Worm (Caenorhabditis elegans) whole organism, late embryonic: ENCODE measurements around the gene nhr-241.

ENCODE experiments used
- ama-1 ChIP-seq: fragments of 150-350 bp; optimal IDR thresholded peaks from 2 replicates; lab custom pipeline; 2014
- ceh-48 ChIP-seq: sonication (generic microtip); optimal IDR thresholded peaks from 2 replicates; lab custom pipeline; 2016; ENCODE audit warnings: missing genetic modification characterization, inconsistent platforms, missing compliant biosample characterization
- ceh-6 ChIP-seq: fragments of 200-800 bp; sonication (Bioruptor generic); optimal IDR thresholded peaks from 2 replicates; lab custom pipeline; 2018; ENCODE audit warnings: mild to moderate bottlenecking, missing genetic modification characterization, missing compliant biosample characterization
- dmd-4 ChIP-seq: sonication (generic microtip); optimal IDR thresholded peaks from 2 replicates; lab custom pipeline; 2016; ENCODE audit warnings: borderline replicate concordance, missing genetic modification characterization, missing compliant biosample characterization
- dve-1 ChIP-seq: sonication (generic microtip); optimal IDR thresholded peaks from 2 replicates; lab custom pipeline; 2017; ENCODE audit warnings: antibody characterized with exemption, mild to moderate bottlenecking, missing genetic modification characterization, missing compliant biosample characterization
- elt-2 ChIP-seq: sonication (generic microtip); optimal IDR thresholded peaks from 2 replicates; lab custom pipeline; 2016; ENCODE audit warnings: missing genetic modification reagents, missing genetic modification characterization, missing compliant biosample characterization
- fkh-10 ChIP-seq: fragments of 150-350 bp; optimal IDR thresholded peaks from 2 replicates; lab custom pipeline; 2014; ENCODE audit warnings: missing biosample characterization, missing genetic modification reagents, missing genetic modification characterization
- madf-2 ChIP-seq: sonication (generic microtip); optimal IDR thresholded peaks from 2 replicates; lab custom pipeline; 2017; ENCODE audit warnings: missing genetic modification characterization, missing compliant biosample characterization
- nhr-11 ChIP-seq: fragments of 150-350 bp; optimal IDR thresholded peaks from 2 replicates; lab custom pipeline; 2014; ENCODE audit warnings: missing biosample characterization, missing genetic modification characterization
- pha-4 ChIP-seq: fragments of 150-350 bp; optimal IDR thresholded peaks from 2 replicates; lab custom pipeline; 2018; ENCODE audit warnings: missing biosample characterization, missing genetic modification reagents, missing genetic modification characterization
- pqm-1 ChIP-seq: sonication (generic microtip); optimal IDR thresholded peaks from 2 replicates; lab custom pipeline; 2016; ENCODE audit warnings: missing genetic modification characterization, missing compliant biosample characterization
- tbx-2 ChIP-seq: sonication (generic microtip); optimal IDR thresholded peaks from 2 replicates; lab custom pipeline; 2016; ENCODE audit warnings: missing genetic modification characterization, missing compliant biosample characterization

DNA sequence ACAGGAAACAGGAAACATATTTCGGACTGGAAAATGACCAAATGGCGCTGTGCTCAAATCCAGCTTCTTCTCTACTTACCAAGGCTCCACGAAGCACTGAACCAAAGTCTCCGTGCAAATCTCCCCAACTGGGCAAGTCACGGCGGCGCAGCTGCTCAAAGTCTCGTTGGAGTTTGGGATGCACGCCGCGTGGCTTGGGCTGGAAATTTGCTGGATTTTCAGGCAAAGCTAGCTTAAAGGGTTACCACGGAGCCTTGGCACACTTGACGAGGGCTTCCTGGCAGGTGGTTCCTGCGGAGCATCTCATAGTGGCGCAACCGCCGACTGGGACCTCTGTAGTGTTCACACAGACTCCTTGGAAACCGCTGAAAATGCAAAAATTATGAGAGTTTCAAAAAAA lies 40.3 kb upstream of the nhr-241 start:
- TF ChIP-seq ceh-48 (tag; lab: Kevin White, UChicago) (no peak), tbx-2 (tag; lab: Kevin White, UChicago) (no peak), ama-1 (lab: Kevin White, UChicago) (no peak), elt-2 (tag; lab: Kevin White, UChicago) (no peak), dve-1 (tag; lab: Kevin White, UChicago) (no peak), ceh-6 (GFP tag; lab: Kevin White, UChicago) (no peak), pqm-1 (tag; lab: Kevin White, UChicago) (no peak), pha-4 (tag; lab: Kevin White, UChicago) (no peak), dmd-4 (tag; lab: Kevin White, UChicago) (no peak), madf-2 (tag; lab: Kevin White, UChicago) (no peak), nhr-11 (tag; lab: Kevin White, UChicago) (no peak), fkh-10 (GFP tag; lab: Kevin White, UChicago) (no peak)
